Worm (Caenorhabditis elegans) whole organism, L4 larva: Measurements from ENCODE around the gene pqn-22.

Experiments
- daf-16 ChIP-seq, 3 experiments: sonication (generic microtip); optimal IDR thresholded peaks; 2 replicates each; lab custom pipeline; 2016 to 2017; ENCODE audit warnings: missing genetic modification characterization in 3 of 3, missing genetic modification reagents in 3 of 3, mild to moderate bottlenecking in 2 of 3, missing compliant biosample characterization in 2 of 3, missing biosample characterization in 1 of 3, moderate library complexity in 1 of 3
- mxl-2 ChIP-seq: fragments of 200-800 bp; sonication (Bioruptor generic); conservative IDR thresholded peaks from 2 replicates; pipeline ENCODE4 v1.3.6; 2022; ENCODE audit warnings: missing genetic modification reagents, missing genetic modification characterization, missing compliant biosample characterization
- nhr-77 ChIP-seq: fragments of 150-350 bp; optimal IDR thresholded peaks from 2 replicates; lab custom pipeline; 2014; ENCODE audit warnings: missing biosample characterization, missing genetic modification characterization
- tag-97 ChIP-seq: fragments of 200-800 bp; sonication (Bioruptor generic); IDR thresholded peaks from 2 replicates; pipeline ENCODE4 v1.3.6; 2022; ENCODE audit warnings: missing genetic modification characterization, missing compliant biosample characterization
- zip-2 ChIP-seq: fragments of 150-350 bp; optimal IDR thresholded peaks from 2 replicates; lab custom pipeline; 2014; ENCODE audit warnings: missing biosample characterization, missing genetic modification characterization

ce11 chrIV:6059702-6060101, 26.3 kb upstream of the pqn-22 start:
- TF ChIP-seq zip-2: no peak
- TF ChIP-seq mxl-2: no peak
- no peak for TF ChIP-seq daf-16 (GFP tag; optimal IDR thresholded peaks at IDR 0.05; lab: Kevin White, UChicago)
- no peak for TF ChIP-seq daf-16 (tag; optimal IDR thresholded peaks at IDR 0.05; lab: Kevin White, UChicago)
- TF ChIP-seq nhr-77 (tag; lab: Kevin White, UChicago): no peak
- no peak for TF ChIP-seq tag-97 (GFP tag; lab: Robert Waterston, UW)
